Worm (Caenorhabditis elegans) whole organism, L2 larva: ENCODE measurements around the gene C56C10.9.

ENCODE experiments used
- F13H6.1 ChIP-seq: sonication (generic microtip); optimal IDR thresholded peaks from 2 replicates; lab custom pipeline; 2016; ENCODE audit warnings: missing genetic modification characterization, missing compliant biosample characterization
- elt-3 ChIP-seq: sonication (generic microtip); optimal IDR thresholded peaks from 2 replicates; lab custom pipeline; 2017; ENCODE audit warnings: missing biosample characterization, missing genetic modification characterization
- fos-1 ChIP-seq: fragments of 150-350 bp; optimal IDR thresholded peaks from 2 replicates; lab custom pipeline; 2014; ENCODE audit warnings: missing biosample characterization, missing genetic modification characterization
- lin-13 ChIP-seq: fragments of 150-350 bp; optimal IDR thresholded peaks from 2 replicates; lab custom pipeline; 2014; ENCODE audit warnings: missing biosample characterization, missing genetic modification reagents, missing genetic modification characterization
- nhr-10 ChIP-seq: sonication (generic microtip); optimal IDR thresholded peaks from 2 replicates; lab custom pipeline; 2017; ENCODE audit warnings: missing biosample characterization, missing genetic modification characterization
- nhr-11 ChIP-seq: fragments of 150-350 bp; optimal IDR thresholded peaks from 2 replicates; lab custom pipeline; 2014; ENCODE audit warnings: missing biosample characterization, missing genetic modification characterization
- nhr-12 ChIP-seq: fragments of 150-350 bp; optimal IDR thresholded peaks from 2 replicates; lab custom pipeline; 2014; ENCODE audit warnings: missing biosample characterization, missing genetic modification characterization
- nhr-25 ChIP-seq: fragments of 150-350 bp; sonication (generic microtip); optimal IDR thresholded peaks from 3 replicates; lab custom pipeline; 2014; ENCODE audit warnings: missing biosample characterization, missing genetic modification characterization
- skn-1 ChIP-seq: sonication (generic microtip); optimal IDR thresholded peaks from 2 replicates; lab custom pipeline; 2017; ENCODE audit warnings: missing biosample characterization, missing genetic modification characterization
- ztf-4 ChIP-seq: fragments of 150-350 bp; optimal IDR thresholded peaks from 2 replicates; lab custom pipeline; 2014; ENCODE audit warnings: missing biosample characterization, missing genetic modification characterization

- TF ChIP-seq nhr-11 (tag; lab: Kevin White, UChicago) (no peak), nhr-12 (tag; lab: Kevin White, UChicago) (no peak), lin-13 (GFP tag; lab: Kevin White, UChicago) (no peak), nhr-10 (tag; lab: Kevin White, UChicago) (no peak), elt-3 (tag; lab: Kevin White, UChicago) (no peak), fos-1 (peak; percentile 91), nhr-25 (tag; lab: Kevin White, UChicago) (no peak), F13H6.1 (tag; lab: Kevin White, UChicago) (no peak), skn-1 (tag; lab: Kevin White, UChicago) (no peak), ztf-4 (tag; lab: Kevin White, UChicago) (no peak)
These were observed 38.7 kb upstream of the C56C10.9 start, which contains the start of gene T19D12.4 for ce11 chrII:6630811-6631210.
